Worm (Caenorhabditis elegans): Measurements from ENCODE around the gene srsx-15.
A peak's percentile ranks its signal among the peaks of the same experiment; 100 is the strongest.

srsx-15 gene

ce11 chrIV:5590120-5590519 is 33.5 kb downstream of the srsx-15 start (continued):
- peak; percentile 2 for TF ChIP-seq lin-40 (tag; optimal IDR thresholded peaks at IDR 0.05)
- no peak for TF ChIP-seq snpc-1.3 (tag; optimal IDR thresholded peaks at IDR 0.05; ENCODE audit: insufficient read depth)
- peak; percentile 21 for TF ChIP-seq nhr-90 (tag; optimal IDR thresholded peaks at IDR 0.05)
- TF ChIP-seq dox-1 (GFP tag; IDR thresholded peaks at IDR 0.05), result peak; percentile 67
- no peak for TF ChIP-seq Y79H2A.3 (GFP tag; conservative IDR thresholded peaks at IDR 0.05)
- no peak for TF ChIP-seq F37B4.10 (GFP tag; IDR thresholded peaks at IDR 0.05)
- TF ChIP-seq B0336.3 (GFP tag; IDR thresholded peaks at IDR 0.05), result 0 out of 2 replicates have a peak, but pooled peaks have one; percentile 26
- TF ChIP-seq zfh-2 (GFP tag; conservative IDR thresholded peaks at IDR 0.05), result no peak
- no peak for TF ChIP-seq sea-2 (GFP tag; IDR thresholded peaks at IDR 0.05)
- TF ChIP-seq ets-4 (GFP tag; optimal IDR thresholded peaks at IDR 0.05), result peak; percentile 6
- peak; percentile 31 for TF ChIP-seq ztf-22 (GFP tag; optimal IDR thresholded peaks at IDR 0.05)
- TF ChIP-seq D2030.7 (GFP tag; IDR thresholded peaks at IDR 0.05), result no peak

- TF ChIP-seq ztf-3 (GFP tag; optimal IDR thresholded peaks at IDR 0.05) (no peak), snpc-4 (GFP tag; optimal IDR thresholded peaks at IDR 0.05) (no peak), snpc-4 (tag; optimal IDR thresholded peaks at IDR 0.05) (peak in 3 of 4 experiments; percentile 17 to 68 (median 66)), ekl-4 (GFP tag; IDR thresholded peaks at IDR 0.05) (no peak), K12H6.12 (tag; optimal IDR thresholded peaks at IDR 0.05) (peak; percentile 36), egl-18 (GFP tag; IDR thresholded peaks at IDR 0.05) (no peak), attf-3 (GFP tag; conservative IDR thresholded peaks at IDR 0.05) (no peak), ztf-18 (tag; optimal IDR thresholded peaks at IDR 0.05) (no peak)
These were observed 35.4 kb downstream of the srsx-15 start for ce11 chrIV:5587964-5588860.

DNA sequence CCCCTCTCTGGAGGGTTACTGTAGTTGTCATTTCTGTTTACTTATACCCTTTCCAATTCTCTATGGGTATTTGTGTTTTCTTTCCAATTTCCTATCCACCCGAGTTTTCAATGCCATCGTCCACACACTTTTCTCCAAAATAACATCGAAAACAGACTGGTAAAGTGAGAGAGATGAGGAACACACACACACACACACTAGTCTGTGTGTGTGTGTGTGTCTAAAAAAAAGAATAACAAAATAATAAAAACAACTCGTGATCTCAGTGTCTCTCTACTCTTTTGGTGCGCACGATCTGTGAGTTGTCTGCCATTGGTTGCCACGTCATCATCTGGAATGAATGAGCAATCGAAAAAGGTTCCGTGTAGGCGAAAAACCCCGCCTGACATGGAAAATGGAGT is 37.3 kb downstream of the srsx-15 start:
- TF ChIP-seq nfya-1 (tag; optimal IDR thresholded peaks at IDR 0.05; ENCODE audit: borderline replicate concordance, insufficient read depth) (no peak), K12H6.12 (tag; optimal IDR thresholded peaks at IDR 0.05) (peak; percentile 70), ceh-27 (GFP tag; optimal IDR thresholded peaks at IDR 0.05) (peak; percentile 28)

DNA sequence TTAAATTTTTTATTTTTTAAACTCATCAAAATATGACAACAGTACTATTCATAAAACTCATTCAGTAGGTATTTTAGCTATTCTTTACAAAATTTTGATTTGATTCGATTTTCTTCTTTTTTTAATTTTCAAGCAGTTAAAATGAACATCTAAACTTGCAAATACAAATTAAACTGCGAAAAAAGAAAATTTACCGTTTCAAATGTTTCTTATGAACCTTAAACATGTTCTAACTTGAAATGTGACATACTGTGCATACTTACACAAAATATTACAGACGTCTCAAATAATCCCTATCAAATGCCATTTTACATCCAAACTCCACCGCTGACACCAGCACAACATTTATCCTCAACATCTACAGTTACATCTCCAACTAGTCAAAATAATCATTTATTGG is 39.2 kb downstream of the srsx-15 start, which contains the start of gene fkh-7:
fkh-7 (plus strand) TSS at position 301 of the 400 bp plus-strand sequence.
- TF ChIP-seq hmg-20 (GFP tag; IDR thresholded peaks at IDR 0.05) (no peak), F10E7.11 (tag; optimal IDR thresholded peaks at IDR 0.05) (no peak), lin-40 (tag; optimal IDR thresholded peaks at IDR 0.05) (no peak), ceh-100 (GFP tag; IDR thresholded peaks at IDR 0.05) (no peak), zim-3 (tag; optimal IDR thresholded peaks at IDR 0.05) (no peak), rpc-1 (optimal IDR thresholded peaks at IDR 0.05) (no peak), rpc-1 (tag; optimal IDR thresholded peaks at IDR 0.05) (no peak), ama-1 (optimal IDR thresholded peaks at IDR 0.05) (no peak), ama-1 (GFP tag; optimal IDR thresholded peaks at IDR 0.05) (no peak), T07F8.4 (tag; optimal IDR thresholded peaks at IDR 0.05) (no peak), Y67H2A.10 (GFP tag; conservative IDR thresholded peaks at IDR 0.05) (no peak), F57C9.4 (tag; optimal IDR thresholded peaks at IDR 0.05) (no peak), repo-1 (tag; optimal IDR thresholded peaks at IDR 0.05) (no peak), snpc-1.3 (tag; optimal IDR thresholded peaks at IDR 0.05; ENCODE audit: insufficient read depth) (no peak), snpc-3.4 (tag; optimal IDR thresholded peaks at IDR 0.05) (no peak), lir-1 (GFP tag; conservative IDR thresholded peaks at IDR 0.05) (no peak)

Measured in whole organism, young adult.